1 fruit fly cellular context compared by ENCODE assay signal in genomic region chr3R:28695993-28696392, dm6.
TF ChIP-seq lines count a peak whose summit lies in the region.

Gene htt, plus strand, starts transcription at chr3R:28696242.

TF ChIP-seq in whole organism, embryonic, 481 proteins besides CTCF, POLR2A, EP300 and RAD21 (continued from another document):
- no peak for TF ChIP-seq aop (GFP tag; IDR thresholded peaks at IDR 0.05; lab: Robert Waterston, UW)
- TF ChIP-seq trem (tag; optimal IDR thresholded peaks at IDR 0.05; lab: Kevin White, UChicago), result peak; percentile 37
- no peak for TF ChIP-seq inv (GFP tag; IDR thresholded peaks at IDR 0.05; lab: Robert Waterston, UW; ENCODE audit: partially characterized antibody)
- no peak for TF ChIP-seq CG13123 (GFP tag; optimal IDR thresholded peaks at IDR 0.05; lab: Kevin White, UChicago)
- TF ChIP-seq dysf (GFP tag; IDR thresholded peaks at IDR 0.05; lab: Robert Waterston, UW), result no peak
- TF ChIP-seq CG12071 (GFP tag; optimal IDR thresholded peaks at IDR 0.05; lab: Kevin White, UChicago), result no peak
- no peak for TF ChIP-seq CG13894 (tag; optimal IDR thresholded peaks at IDR 0.05; lab: Kevin White, UChicago)
- no peak for TF ChIP-seq CG18599 (GFP tag; optimal IDR thresholded peaks at IDR 0.05; lab: Kevin White, UChicago)
- no peak for TF ChIP-seq CG17359 (tag; optimal IDR thresholded peaks at IDR 0.05; lab: Kevin White, UChicago)
- no peak for TF ChIP-seq CG8478 (optimal IDR thresholded peaks at IDR 0.05; lab: Kevin White, UChicago)
- TF ChIP-seq Dbx (GFP tag; IDR thresholded peaks at IDR 0.05; lab: Robert Waterston, UW), result no peak
- TF ChIP-seq tin (GFP tag; optimal IDR thresholded peaks at IDR 0.05; lab: Kevin White, UChicago), result no peak
- no peak for TF ChIP-seq CG3838 (GFP tag; optimal IDR thresholded peaks at IDR 0.05; lab: Kevin White, UChicago)
- TF ChIP-seq hbn (GFP tag; IDR thresholded peaks at IDR 0.05; lab: Robert Waterston, UW; ENCODE audit: partially characterized antibody), result 0 out of 2 replicates have a peak, but pooled peaks have one; percentile 19
- no peak for TF ChIP-seq jing (GFP tag; optimal IDR thresholded peaks at IDR 0.05; lab: Kevin White, UChicago)
- no peak for TF ChIP-seq dpn (GFP tag; optimal IDR thresholded peaks at IDR 0.05; lab: Kevin White, UChicago)
- peak; percentile 41; the same call in 1 of the 2 replicates for TF ChIP-seq Scr (GFP tag; IDR thresholded peaks at IDR 0.05; lab: Robert Waterston, UW; ENCODE audit: partially characterized antibody)
- no peak for TF ChIP-seq CG14667 (GFP tag; IDR thresholded peaks at IDR 0.05; lab: Robert Waterston, UW)
- TF ChIP-seq ems (GFP tag; optimal IDR thresholded peaks at IDR 0.05; lab: Kevin White, UChicago), result no peak
- no peak for TF ChIP-seq CG13624 (GFP tag; optimal IDR thresholded peaks at IDR 0.05; lab: Kevin White, UChicago)
- TF ChIP-seq CG7839 (tag; optimal IDR thresholded peaks at IDR 0.05; lab: Kevin White, UChicago), result no peak
- no peak for TF ChIP-seq br (optimal IDR thresholded peaks at IDR 0.05; lab: Kevin White, UChicago)
- TF ChIP-seq kni (GFP tag; optimal IDR thresholded peaks at IDR 0.05; lab: Kevin White, UChicago), result no peak
- TF ChIP-seq gcm (GFP tag; optimal IDR thresholded peaks at IDR 0.05; lab: Kevin White, UChicago), result no peak
- TF ChIP-seq Dip2 (GFP tag; IDR thresholded peaks at IDR 0.05; lab: Robert Waterston, UW), result no peak
- TF ChIP-seq ase (GFP tag; IDR thresholded peaks at IDR 0.05; lab: Robert Waterston, UW), result no peak
- TF ChIP-seq bcd (GFP tag; optimal IDR thresholded peaks at IDR 0.05; lab: Kevin White, UChicago), result no peak
- TF ChIP-seq CG17612 (GFP tag; IDR thresholded peaks at IDR 0.05; lab: Robert Waterston, UW), result no peak
- TF ChIP-seq Sox102F (GFP tag; optimal IDR thresholded peaks at IDR 0.05; lab: Kevin White, UChicago), result no peak
- TF ChIP-seq Fer2 (tag; optimal IDR thresholded peaks at IDR 0.05; lab: Kevin White, UChicago), result no peak
- TF ChIP-seq z (GFP tag; IDR thresholded peaks at IDR 0.05; lab: Robert Waterston, UW), result no peak
- TF ChIP-seq CG2116 (GFP tag; optimal IDR thresholded peaks at IDR 0.05; lab: Kevin White, UChicago), result peak; percentile 15
- peak; percentile 55 for TF ChIP-seq BEAF-32 (GFP tag; optimal IDR thresholded peaks at IDR 0.05; lab: Kevin White, UChicago)
- TF ChIP-seq Dref (GFP tag; IDR thresholded peaks at IDR 0.05; lab: Robert Waterston, UW), result peak; percentile 32; the same call in 1 of the 2 replicates
- TF ChIP-seq Pdp1 (GFP tag; optimal IDR thresholded peaks at IDR 0.05; lab: Kevin White, UChicago), result no peak
- TF ChIP-seq Meics (GFP tag; optimal IDR thresholded peaks at IDR 0.05; lab: Kevin White, UChicago), result no peak
- TF ChIP-seq az2 (GFP tag; optimal IDR thresholded peaks at IDR 0.05; lab: Kevin White, UChicago), result no peak
- TF ChIP-seq HHEX (GFP tag; optimal IDR thresholded peaks at IDR 0.05; lab: Kevin White, UChicago), result no peak
- no peak for TF ChIP-seq HmgD (GFP tag; optimal IDR thresholded peaks at IDR 0.05; lab: Kevin White, UChicago)
- no peak for TF ChIP-seq oc (tag; optimal IDR thresholded peaks at IDR 0.05; lab: Kevin White, UChicago)
- TF ChIP-seq CG6791 (GFP tag; IDR thresholded peaks at IDR 0.05; lab: Robert Waterston, UW; ENCODE audit: partially characterized antibody), result peak; percentile 32; the same call in 1 of the 3 replicates
